Worm (Caenorhabditis elegans) whole organism, L1 larva: ENCODE measurements around the gene ZC204.13.
"Not testable (repeated sequence)": the region's sequence is repeated elsewhere in the genome, so short reads cannot be mapped to it uniquely, and the experiment has no call there.

ENCODE experiments used
- ama-1 ChIP-seq: fragments of 150-350 bp; optimal IDR thresholded peaks from 2 replicates; lab custom pipeline; 2014
- efl-1 ChIP-seq, 4 experiments: fragments of 150-350 bp; optimal IDR thresholded peaks in 3 of 4; peaks in 1 of 4; 1 replicate in 1 of 4; 2 replicates in 3 of 4; lab custom pipeline; 2014; ENCODE audit warnings: missing biosample characterization in 2 of 4, missing genetic modification characterization in 2 of 4, missing genetic modification reagents in 2 of 4
- egl-27 ChIP-seq, 2 experiments: fragments of 150-350 bp in 1 of 2; sonication (generic microtip); optimal IDR thresholded peaks; 3 replicates each; lab custom pipeline; 2017 to 2018; ENCODE audit warnings: missing biosample characterization in 2 of 2, missing genetic modification characterization in 2 of 2, missing genetic modification reagents in 2 of 2
- fos-1 ChIP-seq: fragments of 150-350 bp; optimal IDR thresholded peaks from 2 replicates; lab custom pipeline; 2014; ENCODE audit warnings: missing biosample characterization, missing genetic modification characterization
- lin-13 ChIP-seq: fragments of 150-350 bp; optimal IDR thresholded peaks from 2 replicates; lab custom pipeline; 2014; ENCODE audit warnings: missing biosample characterization, missing genetic modification reagents, missing genetic modification characterization
- lin-15B ChIP-seq: fragments of 150-350 bp; sonication (generic microtip); optimal IDR thresholded peaks from 3 replicates; lab custom pipeline; 2014; ENCODE audit warnings: missing biosample characterization, missing genetic modification characterization
- nhr-237 ChIP-seq: fragments of 150-350 bp; optimal IDR thresholded peaks from 2 replicates; lab custom pipeline; 2014; ENCODE audit warnings: missing biosample characterization, missing genetic modification characterization
- pag-3 ChIP-seq: sonication (generic microtip); optimal IDR thresholded peaks from 2 replicates; lab custom pipeline; 2017; ENCODE audit warnings: missing genetic modification characterization, mild to moderate bottlenecking, missing compliant biosample characterization, antibody characterized with exemption, borderline replicate concordance; ENCODE audit not compliant: insufficient read depth

ce11 chrII:1659729-1660128 is 1.1 kb downstream of the ZC204.13 start:
- TF ChIP-seq fos-1 (tag; lab: Kevin White, UChicago); egl-27 (tag; optimal IDR thresholded peaks at IDR 0.05; lab: Kevin White, UChicago); efl-1 (optimal IDR thresholded peaks at IDR 0.05; lab: Kevin White, UChicago); efl-1 (GFP tag; optimal IDR thresholded peaks at IDR 0.05 in 1 of 2; lab: Kevin White, UChicago); nhr-237; lin-13; pag-3 (tag; lab: Kevin White, UChicago); lin-15B (tag; lab: Kevin White, UChicago); ama-1 (lab: Kevin White, UChicago): not testable (repeated sequence)
